Fruit fly (Drosophila melanogaster): ENCODE measurements around the gene CG34164.

The CG34164 gene

DNA sequence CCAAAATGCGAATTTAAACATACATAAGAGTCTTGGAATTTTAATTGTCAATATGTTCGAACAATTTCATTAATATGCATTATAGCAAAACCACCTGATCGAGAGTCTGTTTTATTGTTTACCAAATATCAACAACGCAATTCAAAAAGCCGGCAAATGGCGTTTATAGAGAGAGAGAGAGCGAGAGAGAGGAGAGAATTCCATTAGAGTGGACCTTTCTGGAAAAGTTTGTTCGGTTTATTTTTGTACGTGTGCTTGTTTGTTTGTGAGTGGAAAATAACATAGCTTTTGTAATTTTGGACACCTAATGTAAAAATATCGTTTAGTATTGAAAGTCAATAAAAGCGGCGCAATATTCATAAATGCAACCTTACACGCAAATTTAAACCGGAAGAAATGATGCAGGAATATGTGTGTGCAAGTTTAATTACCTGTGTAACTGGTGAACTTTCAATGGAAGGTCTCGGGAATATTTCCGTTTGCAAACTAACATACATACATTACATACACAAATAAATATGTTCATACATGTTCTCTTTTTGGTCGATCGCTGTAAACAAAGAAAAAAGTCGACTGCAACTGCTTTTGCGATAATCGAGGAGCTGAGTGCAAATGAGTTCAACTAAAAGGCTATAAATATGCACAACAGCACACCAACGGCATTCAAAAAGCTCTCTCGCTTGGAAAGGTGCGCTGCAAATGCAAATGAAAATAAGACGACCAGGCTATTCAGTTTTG is 11.4 kb upstream of the CG34164 start, which contains the start of gene CG6785 (continued):
- peak; percentile 86 for TF ChIP-seq CG33213 (GFP tag; optimal IDR thresholded peaks at IDR 0.05)
- TF ChIP-seq CG34376 (GFP tag; optimal IDR thresholded peaks at IDR 0.05) = peak; percentile 91
- TF ChIP-seq bsh (GFP tag; optimal IDR thresholded peaks at IDR 0.05) = peak; percentile 73 to 89
- no peak for TF ChIP-seq CkIIα-i1 (GFP tag; IDR thresholded peaks at IDR 0.05)
- TF ChIP-seq Sry-δ (GFP tag; optimal IDR thresholded peaks at IDR 0.05) = peak; percentile 33
- no peak for TF ChIP-seq Dip2 (GFP tag; IDR thresholded peaks at IDR 0.05)
- no peak for TF ChIP-seq ab (GFP tag; optimal IDR thresholded peaks at IDR 0.05)
- peak; percentile 57 for TF ChIP-seq sug (tag; optimal IDR thresholded peaks at IDR 0.05)
- no peak for TF ChIP-seq CG32772 (GFP tag; IDR thresholded peaks at IDR 0.05)
- TF ChIP-seq Fer2 (tag; optimal IDR thresholded peaks at IDR 0.05) = peak; percentile 53
- no peak for TF ChIP-seq Poxn (GFP tag; IDR thresholded peaks at IDR 0.05)
- TF ChIP-seq ranshi (GFP tag; IDR thresholded peaks at IDR 0.05) = peak; percentile 67; the same call in 1 of the 2 replicates
- peak; percentile 91 for TF ChIP-seq NC2β (GFP tag; optimal IDR thresholded peaks at IDR 0.05)
- peak; percentile 95 for TF ChIP-seq odd (GFP tag; optimal IDR thresholded peaks at IDR 0.05)
- no peak for TF ChIP-seq H2.0 (GFP tag; IDR thresholded peaks at IDR 0.05)
- peak; percentile 90 for TF ChIP-seq NC2α (GFP tag; optimal IDR thresholded peaks at IDR 0.05)
- peak; percentile 42; the same call in 1 of the 2 replicates for TF ChIP-seq Rfx (GFP tag; IDR thresholded peaks at IDR 0.05)
- TF ChIP-seq CG12942 (GFP tag; optimal IDR thresholded peaks at IDR 0.05) = peak; percentile 84
- no peak for TF ChIP-seq CG6791 (GFP tag; IDR thresholded peaks at IDR 0.05; ENCODE audit: partially characterized antibody)
- peak; percentile 83 for TF ChIP-seq CG11723 (GFP tag; optimal IDR thresholded peaks at IDR 0.05)
- no peak for TF ChIP-seq Tbp (GFP tag; optimal IDR thresholded peaks at IDR 0.05)
- peak; percentile 59 for TF ChIP-seq CG17328 (GFP tag; IDR thresholded peaks at IDR 0.05)
- no peak for TF ChIP-seq Ssrp (tag; optimal IDR thresholded peaks at IDR 0.05)
- TF ChIP-seq Lpt (GFP tag; optimal IDR thresholded peaks at IDR 0.05) = no peak
- peak; percentile 62 for TF ChIP-seq phol (tag; optimal IDR thresholded peaks at IDR 0.05)
- TF ChIP-seq gem (tag; optimal IDR thresholded peaks at IDR 0.05) = peak; percentile 81
- peak; percentile 90 for TF ChIP-seq CG18599 (GFP tag; optimal IDR thresholded peaks at IDR 0.05)
- TF ChIP-seq gfzf (GFP tag; optimal IDR thresholded peaks at IDR 0.05) = peak; percentile 1
- TF ChIP-seq trh (GFP tag; optimal IDR thresholded peaks at IDR 0.05) = peak; percentile 86
- peak; percentile 89 for TF ChIP-seq CG12299 (tag; optimal IDR thresholded peaks at IDR 0.05)
- TF ChIP-seq CG1832 (GFP tag; optimal IDR thresholded peaks at IDR 0.05) = no peak
- TF ChIP-seq nerfin-1 (tag; optimal IDR thresholded peaks at IDR 0.05) = peak; percentile 80
- TF ChIP-seq Antp (GFP tag; optimal IDR thresholded peaks at IDR 0.05) = peak; percentile 62
- peak; percentile 32 for TF ChIP-seq CG13775 (GFP tag; optimal IDR thresholded peaks at IDR 0.05)
- peak; percentile 84 for TF ChIP-seq Drgx (GFP tag; IDR thresholded peaks at IDR 0.05)
- peak; percentile 93 for TF ChIP-seq fd64A (GFP tag; optimal IDR thresholded peaks at IDR 0.05)
- peak; percentile 73 for TF ChIP-seq Spps (tag; optimal IDR thresholded peaks at IDR 0.05)
- TF ChIP-seq CG31365 (tag; optimal IDR thresholded peaks at IDR 0.05) = peak; percentile 85
- TF ChIP-seq ro (GFP tag; IDR thresholded peaks at IDR 0.05) = no peak
- TF ChIP-seq CG17186 (GFP tag; optimal IDR thresholded peaks at IDR 0.05) = peak; percentile 66
- no peak for TF ChIP-seq CG4404 (GFP tag; IDR thresholded peaks at IDR 0.05)
- peak; percentile 63 for TF ChIP-seq Xrp1 (GFP tag; IDR thresholded peaks at IDR 0.05)
- TF ChIP-seq grn (GFP tag; optimal IDR thresholded peaks at IDR 0.05) = peak; percentile 77
- no peak for TF ChIP-seq jigr1 (GFP tag; IDR thresholded peaks at IDR 0.05)
- peak; percentile 26; the same call in 1 of the 3 replicates for TF ChIP-seq CG34224 (GFP tag; IDR thresholded peaks at IDR 0.05; ENCODE audit: partially characterized antibody)
- peak; percentile 68 for TF ChIP-seq shn (GFP tag; optimal IDR thresholded peaks at IDR 0.05)
- peak; percentile 72 for TF ChIP-seq Atf6 (GFP tag; IDR thresholded peaks at IDR 0.05)
- no peak for TF ChIP-seq ara (GFP tag; IDR thresholded peaks at IDR 0.05)
- TF ChIP-seq sqz (GFP tag; optimal IDR thresholded peaks at IDR 0.05) = peak; percentile 80
- TF ChIP-seq aop (GFP tag; IDR thresholded peaks at IDR 0.05) = no peak
